Fruit fly (Drosophila melanogaster): ENCODE data around the gene CG43760.

CG43760 gene

dm6 chr2L:15776752-15777151, at the start of gene CG43760:
TSS of gene CG43760 (minus strand) at chr2L:15776852.
- no peak for TF ChIP-seq CG17801 (GFP tag; optimal IDR thresholded peaks at IDR 0.05; ENCODE audit: partially characterized antibody)

dm6 chr2L:15812041-15812440, 35.4 kb upstream of the CG43760 start, which contains the start of gene CG42876:
TSS of gene CG42876 (minus strand) at chr2L:15812141.
- TF ChIP-seq CG17801 (GFP tag; optimal IDR thresholded peaks at IDR 0.05; ENCODE audit: partially characterized antibody) = no peak

DNA sequence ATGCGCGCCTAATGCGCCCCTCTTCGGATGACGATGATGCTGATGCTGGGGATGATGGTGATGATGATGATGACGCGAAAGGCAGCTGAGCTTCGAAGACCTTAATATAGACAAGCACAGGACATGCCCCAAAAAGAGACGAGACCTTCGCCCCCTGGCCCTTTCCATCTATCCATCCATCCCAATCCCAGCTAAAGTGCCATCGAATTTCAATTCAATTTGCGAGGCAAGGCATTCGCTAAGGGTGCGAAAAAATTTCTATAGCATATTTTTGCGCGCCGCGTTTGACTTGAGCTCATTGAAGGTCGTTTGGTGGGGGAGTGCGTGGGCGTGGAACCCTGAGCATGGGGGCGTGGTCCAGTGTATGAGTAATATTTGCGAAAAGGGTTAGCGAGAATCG, 19.6 kb upstream of the CG43760 start:
- no peak for TF ChIP-seq CG17801 (GFP tag; optimal IDR thresholded peaks at IDR 0.05; ENCODE audit: partially characterized antibody)

- TF ChIP-seq CG17801 (GFP tag; optimal IDR thresholded peaks at IDR 0.05; ENCODE audit: partially characterized antibody) = no peak
Observed at dm6 chr2L:15783785-15784184, 7.1 kb upstream of the CG43760 start, which contains the start of gene t-Grip91. TSS of gene t-Grip91 (plus strand) at chr2L:15784085.

DNA sequence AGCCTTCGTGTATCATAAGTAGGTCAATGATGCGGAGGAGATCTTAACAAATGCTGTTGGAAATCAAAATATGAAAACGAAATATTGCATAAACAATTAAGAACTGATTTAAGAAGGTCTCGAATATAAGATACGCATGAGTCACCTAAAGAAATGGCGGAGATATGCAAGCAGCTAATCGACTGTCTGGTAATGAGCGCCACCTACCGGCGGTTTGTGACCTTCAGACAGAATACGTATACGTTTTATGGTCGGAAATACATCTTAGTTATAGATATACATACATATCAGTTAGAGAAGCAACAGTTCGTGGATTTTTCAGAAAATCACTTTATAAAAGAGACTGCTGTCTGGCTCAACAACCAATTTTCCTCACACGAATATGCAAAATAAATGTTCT, 6.3 kb upstream of the CG43760 start:
- no peak for TF ChIP-seq CG17801 (GFP tag; optimal IDR thresholded peaks at IDR 0.05; ENCODE audit: partially characterized antibody)

- TF ChIP-seq CG17801 (GFP tag; optimal IDR thresholded peaks at IDR 0.05; ENCODE audit: partially characterized antibody) = no peak
Observed at dm6 chr2L:15773013-15773412, 3.6 kb downstream of the CG43760 start, which contains the start of gene CG31826. TSS of gene CG31826 (minus strand) at chr2L:15773113.

DNA sequence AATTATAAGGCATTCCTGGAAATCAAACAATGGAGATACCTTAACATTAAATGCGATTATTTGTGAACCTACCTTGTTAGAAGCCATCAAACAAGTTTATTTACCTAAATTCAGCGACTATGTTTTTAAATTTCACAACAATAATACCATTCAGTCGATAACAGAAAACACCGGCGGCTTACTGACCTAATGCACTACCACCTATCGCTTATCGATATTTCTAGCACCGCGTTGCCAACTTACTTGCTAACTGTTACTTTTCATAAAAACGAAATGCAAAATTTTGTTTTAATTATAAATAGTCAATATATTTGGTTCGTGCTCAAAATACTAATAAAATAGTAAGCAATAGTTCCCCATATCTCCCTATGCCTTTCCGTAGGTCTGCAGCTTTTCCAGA, 5.7 kb downstream of the CG43760 start, which contains the start of gene Ku80:
Gene Ku80, minus strand, starts transcription at position 182 of the 400 bp plus-strand sequence.
- no peak for TF ChIP-seq CG17801 (GFP tag; optimal IDR thresholded peaks at IDR 0.05; ENCODE audit: partially characterized antibody)

dm6 chr2L:15768097-15768496, 8.6 kb downstream of the CG43760 start, which contains the start of gene wek:
TSS of gene wek (minus strand) at chr2L:15768349.
- TF ChIP-seq CG17801 (GFP tag; optimal IDR thresholded peaks at IDR 0.05; ENCODE audit: partially characterized antibody) = no peak

DNA sequence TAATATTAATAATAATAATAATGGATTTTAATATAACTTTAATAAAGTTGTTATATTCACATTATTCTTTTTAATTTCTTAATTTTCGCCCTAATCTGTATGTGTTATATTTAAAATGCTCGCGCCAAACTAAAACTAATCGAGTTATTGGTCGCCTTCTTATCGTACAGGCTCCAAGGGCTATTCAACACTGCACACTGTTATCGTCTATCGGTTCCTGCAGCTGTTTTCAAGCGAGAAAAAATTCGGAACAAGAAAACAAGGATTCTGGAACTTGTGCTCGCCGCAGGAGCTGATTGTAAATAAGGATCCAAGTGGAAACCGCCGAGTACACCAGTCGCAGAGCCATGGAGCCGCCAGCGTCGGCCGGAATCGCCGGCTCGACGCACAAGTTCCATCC, 12.6 kb downstream of the CG43760 start, which contains the start of gene CG3793:
Gene CG3793, plus strand, starts transcription at position 192 of the 400 bp plus-strand sequence.
- no peak for TF ChIP-seq CG17801 (GFP tag; optimal IDR thresholded peaks at IDR 0.05; ENCODE audit: partially characterized antibody)

DNA sequence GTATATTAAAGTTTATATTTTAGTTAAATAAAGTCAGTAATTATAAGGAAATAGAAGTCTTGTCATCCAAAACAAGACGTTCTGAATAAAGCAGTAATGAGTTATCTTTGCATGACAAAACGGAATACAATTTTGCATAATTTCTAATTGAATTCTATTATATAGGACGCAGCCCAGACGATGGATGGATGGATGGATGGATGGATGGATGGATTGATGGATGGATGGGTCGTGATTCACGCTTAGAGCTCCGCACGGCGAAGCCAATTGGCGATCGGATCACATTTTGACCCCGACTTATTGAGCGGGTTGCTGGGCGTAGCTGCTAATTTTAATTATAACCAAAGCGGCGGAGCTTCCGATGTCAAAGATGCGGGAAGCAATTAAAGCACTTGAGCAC, 13.3 kb downstream of the CG43760 start:
- no peak for TF ChIP-seq CG17801 (GFP tag; optimal IDR thresholded peaks at IDR 0.05; ENCODE audit: partially characterized antibody)

DNA sequence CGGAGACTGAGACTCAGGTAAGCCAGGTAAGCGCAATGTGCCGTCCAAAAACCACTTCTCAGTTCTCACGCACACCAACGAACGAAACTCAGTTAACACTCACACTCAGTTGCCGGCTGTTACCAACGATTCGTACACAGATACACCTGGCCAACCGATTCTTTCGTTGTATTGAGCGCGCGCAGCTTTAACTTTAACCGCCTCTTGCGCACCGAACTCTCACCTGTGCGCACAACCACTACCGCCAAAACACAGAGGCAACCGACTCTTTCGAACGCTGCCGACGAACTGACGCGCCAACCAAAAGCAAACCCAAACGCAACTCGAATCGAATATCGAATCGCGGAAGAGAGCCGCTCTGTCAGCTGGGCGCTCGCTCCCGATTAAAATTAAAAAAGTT, 14.2 kb downstream of the CG43760 start, which contains the start of gene Gli:
Gene Gli, minus strand, starts transcription at position 293 of the 400 bp plus-strand sequence.
- TF ChIP-seq CG17801 (GFP tag; optimal IDR thresholded peaks at IDR 0.05; ENCODE audit: partially characterized antibody) = peak; percentile 29

dm6 chr2L:15761409-15762407, 14.9 kb downstream of the CG43760 start:
- TF ChIP-seq CG17801 (GFP tag; optimal IDR thresholded peaks at IDR 0.05; ENCODE audit: partially characterized antibody) = peak; percentile 37

- no peak for TF ChIP-seq CG17801 (GFP tag; optimal IDR thresholded peaks at IDR 0.05; ENCODE audit: partially characterized antibody)
Observed at dm6 chr2L:15760666-15761065, 16.0 kb downstream of the CG43760 start.

- TF ChIP-seq CG17801 (GFP tag; optimal IDR thresholded peaks at IDR 0.05; ENCODE audit: partially characterized antibody) = no peak
Observed at dm6 chr2L:15752096-15752495, 24.6 kb downstream of the CG43760 start, which contains the start of gene Mtr4. TSS of gene Mtr4 (plus strand) at chr2L:15752263.

- TF ChIP-seq CG17801 (GFP tag; optimal IDR thresholded peaks at IDR 0.05; ENCODE audit: partially characterized antibody) = no peak
Observed at dm6 chr2L:15751259-15751555, 25.4 kb downstream of the CG43760 start.
